Worm (Caenorhabditis elegans) whole organism, late embryonic: ENCODE measurements around the gene E02C12.9.

Source experiments
- C08G9.2 ChIP-seq: sonication (generic microtip); optimal IDR thresholded peaks from 2 replicates; lab custom pipeline; 2016; ENCODE audit warnings: mild to moderate bottlenecking, missing genetic modification characterization, moderate library complexity, missing compliant biosample characterization
- C38D4.7 ChIP-seq: fragments of 200-800 bp; sonication (Bioruptor generic); optimal IDR thresholded peaks from 2 replicates; lab custom pipeline; 2018; ENCODE audit warnings: mild to moderate bottlenecking, missing genetic modification characterization, moderate library complexity, missing compliant biosample characterization
- K02D7.2 ChIP-seq: sonication (generic microtip); optimal IDR thresholded peaks from 2 replicates; lab custom pipeline; 2017; ENCODE audit warnings: mild to moderate bottlenecking, missing genetic modification characterization, missing compliant biosample characterization
- ahr-1 ChIP-seq: sonication (generic microtip); optimal IDR thresholded peaks from 2 replicates; lab custom pipeline; 2016; ENCODE audit warnings: missing genetic modification characterization, missing compliant biosample characterization
- ceh-18 ChIP-seq: sonication (generic microtip); optimal IDR thresholded peaks from 2 replicates; lab custom pipeline; 2016; ENCODE audit warnings: missing genetic modification characterization, missing compliant biosample characterization
- ceh-24 ChIP-seq: sonication (generic microtip); optimal IDR thresholded peaks from 2 replicates; lab custom pipeline; 2016; ENCODE audit warnings: mild to moderate bottlenecking, missing genetic modification characterization, missing compliant biosample characterization
- che-1 ChIP-seq: sonication (generic microtip); optimal IDR thresholded peaks from 2 replicates; lab custom pipeline; 2016; ENCODE audit warnings: mild to moderate bottlenecking, missing genetic modification characterization, missing compliant biosample characterization
- dve-1 ChIP-seq: sonication (generic microtip); optimal IDR thresholded peaks from 2 replicates; lab custom pipeline; 2017; ENCODE audit warnings: antibody characterized with exemption, mild to moderate bottlenecking, missing genetic modification characterization, missing compliant biosample characterization
- elt-4 ChIP-seq: sonication (generic microtip); optimal IDR thresholded peaks from 2 replicates; lab custom pipeline; 2016; ENCODE audit warnings: missing genetic modification characterization, missing compliant biosample characterization
- eyg-1 ChIP-seq: sonication (generic microtip); optimal IDR thresholded peaks from 2 replicates; lab custom pipeline; 2016; ENCODE audit warnings: missing genotype, missing genetic modification characterization, missing compliant biosample characterization
- fkh-10 ChIP-seq: fragments of 150-350 bp; optimal IDR thresholded peaks from 2 replicates; lab custom pipeline; 2014; ENCODE audit warnings: missing biosample characterization, missing genetic modification reagents, missing genetic modification characterization
- hlh-13 ChIP-seq: fragments of 200-800 bp; sonication (Bioruptor generic); optimal IDR thresholded peaks from 2 replicates; lab custom pipeline; 2018; ENCODE audit warnings: mild to moderate bottlenecking, missing genetic modification characterization, missing compliant biosample characterization
- hlh-15 ChIP-seq: sonication (generic microtip); optimal IDR thresholded peaks from 2 replicates; lab custom pipeline; 2016; ENCODE audit warnings: missing genetic modification characterization, missing compliant biosample characterization
- hlh-30 ChIP-seq: sonication (generic microtip); optimal IDR thresholded peaks from 2 replicates; lab custom pipeline; 2017; ENCODE audit warnings: antibody characterized with exemption, missing genetic modification characterization, missing compliant biosample characterization; ENCODE audit not compliant: insufficient read depth
- lin-11 ChIP-seq: fragments of 200-800 bp; sonication (Bioruptor generic); optimal IDR thresholded peaks from 2 replicates; lab custom pipeline; 2018; ENCODE audit warnings: mild to moderate bottlenecking, missing genetic modification characterization, missing compliant biosample characterization
- madf-2 ChIP-seq: sonication (generic microtip); optimal IDR thresholded peaks from 2 replicates; lab custom pipeline; 2017; ENCODE audit warnings: missing genetic modification characterization, missing compliant biosample characterization
- nfya-1 ChIP-seq: sonication (generic microtip); optimal IDR thresholded peaks from 2 replicates; lab custom pipeline; 2017; ENCODE audit warnings: missing genetic modification characterization, mild to moderate bottlenecking, missing compliant biosample characterization, antibody characterized with exemption, moderate library complexity
- nhr-232 ChIP-seq: sonication (generic microtip); optimal IDR thresholded peaks from 2 replicates; lab custom pipeline; 2016; ENCODE audit warnings: missing genetic modification characterization, missing compliant biosample characterization
- npax-4 ChIP-seq: sonication (generic microtip); optimal IDR thresholded peaks from 2 replicates; lab custom pipeline; 2016; ENCODE audit warnings: missing genetic modification characterization, missing compliant biosample characterization
- pha-4 ChIP-seq: fragments of 150-350 bp; optimal IDR thresholded peaks from 2 replicates; lab custom pipeline; 2018; ENCODE audit warnings: missing biosample characterization, missing genetic modification reagents, missing genetic modification characterization
- rnt-1 ChIP-seq: sonication (generic microtip); optimal IDR thresholded peaks from 2 replicates; lab custom pipeline; 2016; ENCODE audit warnings: missing genetic modification characterization, missing compliant biosample characterization
- sox-2 ChIP-seq: fragments of 200-800 bp; sonication (Bioruptor generic); IDR thresholded peaks from 2 replicates; pipeline ENCODE4 v1.3.6; 2022; ENCODE audit warnings: missing genetic modification reagents, missing genetic modification characterization, missing compliant biosample characterization
- sox-4 ChIP-seq: sonication (generic microtip); optimal IDR thresholded peaks from 2 replicates; lab custom pipeline; 2017; ENCODE audit warnings: mild to moderate bottlenecking, missing genetic modification characterization, inconsistent platforms, missing compliant biosample characterization
- syd-9 ChIP-seq: sonication (generic microtip); optimal IDR thresholded peaks from 2 replicates; lab custom pipeline; 2016; ENCODE audit warnings: mild to moderate bottlenecking, missing genetic modification characterization, moderate library complexity, missing compliant biosample characterization
- ttx-3 ChIP-seq: sonication (generic microtip); optimal IDR thresholded peaks from 2 replicates; lab custom pipeline; 2016; ENCODE audit warnings: missing genetic modification reagents, missing genetic modification characterization, missing compliant biosample characterization
- unc-3 ChIP-seq, 2 experiments: fragments of 200-800 bp in 1 of 2; sonication (Bioruptor generic) in 1 of 2; sonication (generic microtip) in 1 of 2; conservative IDR thresholded peaks in 1 of 2; optimal IDR thresholded peaks in 1 of 2; 2 replicates each; pipeline versions ENCODE4 v1.3.6 to Lab custom; 2016 to 2022; ENCODE audit warnings: missing compliant biosample characterization in 2 of 2, missing genetic modification characterization in 2 of 2, missing genetic modification reagents in 1 of 2
- unc-42 ChIP-seq: sonication (generic microtip); optimal IDR thresholded peaks from 2 replicates; lab custom pipeline; 2016; ENCODE audit warnings: missing genotype, missing genetic modification characterization, missing compliant biosample characterization
- unc-55 ChIP-seq: sonication (generic microtip); optimal IDR thresholded peaks from 2 replicates; lab custom pipeline; 2017; ENCODE audit warnings: missing biosample characterization, missing genetic modification reagents, missing genetic modification characterization
- unc-86 ChIP-seq: sonication (generic microtip); optimal IDR thresholded peaks from 2 replicates; lab custom pipeline; 2016; ENCODE audit warnings: missing genetic modification characterization, missing compliant biosample characterization

Gene E02C12.9

DNA sequence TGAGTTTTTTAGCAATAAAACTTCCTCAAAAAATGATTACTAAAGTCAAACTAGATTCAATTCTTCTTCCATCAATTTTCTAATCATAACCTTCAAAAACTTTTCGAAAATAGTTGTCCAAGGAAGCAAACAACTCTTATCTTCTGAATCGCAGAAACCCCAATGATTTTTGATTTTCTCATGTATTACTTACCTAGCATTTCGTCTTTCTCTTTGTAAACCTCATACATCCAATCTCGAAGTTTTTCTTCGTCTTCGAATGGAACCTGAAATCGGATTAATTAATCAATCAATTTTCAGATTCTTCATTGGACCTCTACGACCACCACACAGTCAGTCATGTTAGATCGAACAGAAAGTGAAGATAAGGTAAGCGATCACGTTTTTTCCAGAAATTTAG lies 46.6 kb downstream of the E02C12.9 start, which contains the start of gene K07B1.4:
TSS of gene K07B1.4 (plus strand) at position 301 of the 400 bp plus-strand sequence.
- TF ChIP-seq ahr-1 (tag; lab: Kevin White, UChicago) (no peak), hlh-30 (no peak), unc-42 (tag; lab: Kevin White, UChicago) (no peak), nhr-232 (tag; lab: Kevin White, UChicago) (no peak), hlh-13 (no peak), che-1 (no peak), unc-86 (tag; lab: Kevin White, UChicago) (no peak)

DNA sequence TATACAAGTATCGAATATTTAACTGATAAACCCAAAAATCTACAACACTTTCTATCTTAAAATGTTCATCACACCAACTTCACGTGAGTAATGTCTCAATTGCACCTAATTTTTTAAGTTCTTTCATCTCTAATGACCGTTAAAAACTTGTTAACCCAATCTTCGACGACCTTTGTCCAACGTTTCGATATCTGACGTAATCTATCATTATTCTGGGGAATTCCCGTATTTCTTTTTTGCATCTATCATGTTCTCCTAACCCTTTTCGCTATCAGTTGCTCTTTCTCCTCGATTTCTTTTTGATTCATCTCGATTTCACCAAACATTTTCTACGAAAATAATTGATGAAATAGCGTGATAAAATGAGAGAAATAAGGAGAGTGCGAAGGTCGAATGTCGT lies 47.6 kb downstream of the E02C12.9 start:
- TF ChIP-seq lin-11 (tag; lab: Kevin White, UChicago) (no peak), unc-55 (GFP tag; lab: Kevin White, UChicago) (no peak)

DNA sequence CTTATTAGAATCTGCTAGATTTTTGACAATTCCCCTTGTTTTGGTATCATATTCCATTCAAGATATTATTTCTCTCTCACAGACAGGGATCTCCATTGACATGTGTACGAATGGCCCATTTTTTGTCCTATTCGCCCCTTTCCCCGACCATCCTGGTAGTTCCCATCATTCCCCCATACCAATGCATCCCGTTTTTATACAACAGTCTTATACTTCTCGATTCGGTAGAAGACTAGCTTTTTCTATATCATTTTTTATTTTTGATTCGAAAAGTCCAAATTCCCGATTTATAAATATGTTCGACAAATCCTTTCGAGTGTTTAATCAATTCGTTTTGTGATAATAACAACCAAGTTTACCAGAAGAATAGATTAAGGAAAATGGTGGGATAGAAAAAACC lies 48.4 kb downstream of the E02C12.9 start:
- TF ChIP-seq madf-2 (tag; lab: Kevin White, UChicago) (no peak), unc-3 (GFP tag; conservative IDR thresholded peaks at IDR 0.05; lab: Robert Waterston, UW) (no peak), unc-3 (tag; optimal IDR thresholded peaks at IDR 0.05; lab: Kevin White, UChicago) (no peak), nfya-1 (tag; lab: Kevin White, UChicago) (no peak), nhr-232 (tag; lab: Kevin White, UChicago) (no peak), ceh-24 (tag; lab: Kevin White, UChicago) (no peak), npax-4 (tag; lab: Kevin White, UChicago) (no peak), sox-4 (tag; lab: Kevin White, UChicago) (no peak), elt-4 (no peak), lin-11 (tag; lab: Kevin White, UChicago) (no peak), sox-2 (no peak), K02D7.2 (tag; lab: Kevin White, UChicago) (no peak), C08G9.2 (no peak)

DNA sequence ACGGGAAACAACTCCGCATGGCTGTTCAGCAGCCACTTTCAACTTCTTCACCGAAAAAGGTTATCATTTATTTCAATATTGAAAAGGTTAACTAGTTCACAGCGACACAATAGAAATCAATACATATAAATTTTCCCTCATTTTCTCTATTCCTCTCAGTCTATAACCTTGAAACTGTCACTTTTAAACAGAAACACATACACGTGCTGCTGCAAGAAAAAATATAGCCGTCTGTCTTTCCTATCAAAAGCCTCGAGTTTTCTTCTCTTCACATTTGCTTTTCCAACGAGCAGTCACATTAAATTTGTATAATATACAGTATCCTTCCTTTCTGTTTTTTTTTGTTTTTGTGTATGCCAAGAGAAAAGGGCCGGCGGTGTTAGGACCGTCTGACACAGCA lies 51.1 kb downstream of the E02C12.9 start:
- no peak for TF ChIP-seq nfya-1 (tag; lab: Kevin White, UChicago)
- no peak for TF ChIP-seq ttx-3 (tag; lab: Kevin White, UChicago)
- TF ChIP-seq unc-42 (tag; lab: Kevin White, UChicago), result no peak
- TF ChIP-seq unc-86 (tag; lab: Kevin White, UChicago), result no peak
- TF ChIP-seq dve-1, result no peak
- no peak for TF ChIP-seq npax-4 (tag; lab: Kevin White, UChicago)
- TF ChIP-seq C38D4.7 (GFP tag; lab: Kevin White, UChicago), result no peak
- no peak for TF ChIP-seq hlh-15 (tag; lab: Kevin White, UChicago)
- TF ChIP-seq ceh-18 (tag; lab: Kevin White, UChicago), result no peak
- no peak for TF ChIP-seq sox-2
- no peak for TF ChIP-seq eyg-1 (tag; lab: Kevin White, UChicago)
- TF ChIP-seq syd-9 (tag; lab: Kevin White, UChicago), result no peak
- no peak for TF ChIP-seq pha-4 (tag; lab: Kevin White, UChicago)
- TF ChIP-seq rnt-1, result no peak
- no peak for TF ChIP-seq unc-55 (GFP tag; lab: Kevin White, UChicago)
- no peak for TF ChIP-seq unc-3 (GFP tag; conservative IDR thresholded peaks at IDR 0.05; lab: Robert Waterston, UW)
- TF ChIP-seq unc-3 (tag; optimal IDR thresholded peaks at IDR 0.05; lab: Kevin White, UChicago), result no peak
- TF ChIP-seq nhr-232 (tag; lab: Kevin White, UChicago), result no peak
- no peak for TF ChIP-seq fkh-10
